Fruit fly (Drosophila melanogaster) whole organism, wandering third instar larva: ENCODE results near the gene Evi5.

Experiments
- Abd-B ChIP-seq: fragments of >200 bp; optimal IDR thresholded peaks from 2 replicates; lab custom pipeline; 2017; ENCODE audit warnings: missing biosample characterization, missing genetic modification characterization
- CG32264 ChIP-seq: fragments of 200-800 bp; sonication (Bioruptor generic); optimal IDR thresholded peaks from 2 replicates; lab custom pipeline; 2016; ENCODE audit warnings: missing biosample characterization, missing genetic modification characterization
- CrebA ChIP-seq: fragments of 200-800 bp; sonication (Bioruptor generic); optimal IDR thresholded peaks from 2 replicates; lab custom pipeline; 2016; ENCODE audit warnings: missing biosample characterization, mild to moderate bottlenecking, missing genetic modification characterization, borderline replicate concordance
- Dfd ChIP-seq: fragments of >200 bp; optimal IDR thresholded peaks from 2 replicates; lab custom pipeline; 2017; ENCODE audit warnings: missing biosample characterization, missing genetic modification characterization
- Dif ChIP-seq: fragments of 200-275, 200-300 bp; sonication (Bioruptor generic); optimal IDR thresholded peaks from 2 replicates; lab custom pipeline; 2018; ENCODE audit warnings: missing biosample characterization, missing genetic modification characterization; ENCODE audit not compliant: partially characterized antibody
- GATAd ChIP-seq: sonication (Bioruptor generic); optimal IDR thresholded peaks from 2 replicates; lab custom pipeline; 2016; ENCODE audit warnings: missing biosample characterization, missing genetic modification characterization
- HLH106 ChIP-seq: fragments of 200-800 bp; optimal IDR thresholded peaks from 3 replicates; lab custom pipeline; 2019; ENCODE audit warnings: missing biosample characterization, mild to moderate bottlenecking, missing genetic modification characterization, moderate library complexity
- Hnf4 ChIP-seq: fragments of 200-800 bp; sonication (Bioruptor generic); optimal IDR thresholded peaks from 2 replicates; lab custom pipeline; 2016; ENCODE audit warnings: missing biosample characterization, mild to moderate bottlenecking, missing genetic modification characterization
- Hr83 ChIP-seq: fragments of 200-300 bp; sonication (Bioruptor generic); optimal IDR thresholded peaks from 2 replicates; lab custom pipeline; 2016; ENCODE audit warnings: missing biosample characterization, mild to moderate bottlenecking, missing genetic modification characterization, moderate library complexity; ENCODE audit not compliant: poor library complexity, severe bottlenecking
- Jra ChIP-seq: sonication (Bioruptor generic); optimal IDR thresholded peaks from 2 replicates; lab custom pipeline; 2016; ENCODE audit warnings: missing biosample characterization, missing genetic modification characterization
- Mio ChIP-seq: sonication (Bioruptor generic); optimal IDR thresholded peaks from 2 replicates; lab custom pipeline; 2016; ENCODE audit warnings: missing biosample characterization, missing genetic modification characterization
- Myc ChIP-seq: fragments of >200 bp; optimal IDR thresholded peaks from 2 replicates; lab custom pipeline; 2017
- OdsH ChIP-seq: fragments of 200-800 bp; sonication (Bioruptor generic); optimal IDR thresholded peaks from 2 replicates; lab custom pipeline; 2016; ENCODE audit warnings: missing biosample characterization, mild to moderate bottlenecking, missing genetic modification characterization
- Rel ChIP-seq, 2 experiments: fragments of 200-800 bp; sonication (Bioruptor generic) in 1 of 2; optimal IDR thresholded peaks; 2 replicates in 1 of 2; 3 replicates in 1 of 2; lab custom pipeline; 2016 to 2019; ENCODE audit warnings: mild to moderate bottlenecking in 2 of 2, missing biosample characterization in 2 of 2, missing genetic modification characterization in 2 of 2, moderate library complexity in 1 of 2
- Sp1 ChIP-seq: fragments of 200-800 bp; sonication (Bioruptor generic); optimal IDR thresholded peaks from 3 replicates; lab custom pipeline; 2019; ENCODE audit warnings: missing biosample characterization, mild to moderate bottlenecking, missing genetic modification characterization, moderate library complexity
- Vsx2 ChIP-seq: fragments of 200-300, 225-300 bp; sonication (Bioruptor generic); optimal IDR thresholded peaks from 2 replicates; lab custom pipeline; 2018; ENCODE audit warnings: missing biosample characterization, missing genetic modification characterization; ENCODE audit not compliant: partially characterized antibody
- br ChIP-seq: fragments of 200-800 bp; sonication (Bioruptor generic); optimal IDR thresholded peaks from 2 replicates; lab custom pipeline; 2016; ENCODE audit warnings: missing biosample characterization, missing genetic modification characterization
- dsf ChIP-seq: sonication (Bioruptor generic); optimal IDR thresholded peaks from 2 replicates; lab custom pipeline; 2016; ENCODE audit warnings: missing biosample characterization, missing genetic modification characterization, borderline replicate concordance
- ey ChIP-seq: fragments of 200-800 bp; sonication (Bioruptor generic); optimal IDR thresholded peaks from 2 replicates; lab custom pipeline; 2016; ENCODE audit warnings: missing biosample characterization, missing genetic modification characterization
- foxo ChIP-seq, 2 experiments: fragments of 200-800 bp; sonication (Bioruptor generic); optimal IDR thresholded peaks; 2 replicates in 1 of 2; 3 replicates in 1 of 2; lab custom pipeline; 2016 to 2017; ENCODE audit warnings: missing biosample characterization in 2 of 2, missing genetic modification characterization in 2 of 2
- fru ChIP-seq: fragments of 200-800 bp; sonication (Bioruptor generic); optimal IDR thresholded peaks from 3 replicates; lab custom pipeline; 2016; ENCODE audit warnings: missing biosample characterization, mild to moderate bottlenecking, missing genetic modification characterization
- h ChIP-seq: fragments of 200-800 bp; sonication (Bioruptor generic); optimal IDR thresholded peaks from 3 replicates; lab custom pipeline; 2016; ENCODE audit warnings: missing biosample characterization, mild to moderate bottlenecking, missing genetic modification characterization
- jim ChIP-seq: fragments of 175-275, 200-325 bp; sonication (Bioruptor generic); optimal IDR thresholded peaks from 2 replicates; lab custom pipeline; 2016; ENCODE audit warnings: missing biosample characterization, mild to moderate bottlenecking, missing genetic modification characterization
- lola ChIP-seq: fragments of >200 bp; optimal IDR thresholded peaks from 2 replicates; lab custom pipeline; 2017; ENCODE audit warnings: missing biosample characterization, missing genetic modification characterization
- rgr ChIP-seq: fragments of 200-800 bp; sonication (Bioruptor generic); optimal IDR thresholded peaks from 3 replicates; lab custom pipeline; 2016; ENCODE audit warnings: missing biosample characterization, mild to moderate bottlenecking, missing genetic modification characterization
- sv ChIP-seq: fragments of 200-800 bp; sonication (Bioruptor generic); optimal IDR thresholded peaks from 3 replicates; lab custom pipeline; 2016; ENCODE audit warnings: missing biosample characterization, missing genetic modification characterization
- tai ChIP-seq: sonication (Bioruptor generic); optimal IDR thresholded peaks from 2 replicates; lab custom pipeline; 2016; ENCODE audit warnings: missing biosample characterization, missing genetic modification characterization
- usp ChIP-seq: fragments of >200 bp; optimal IDR thresholded peaks from 2 replicates; lab custom pipeline; 2017; ENCODE audit warnings: missing biosample characterization, missing genetic modification characterization
- woc ChIP-seq: sonication (Bioruptor generic); optimal IDR thresholded peaks from 2 replicates; lab custom pipeline; 2016; ENCODE audit warnings: missing biosample characterization, mild to moderate bottlenecking, missing genetic modification characterization

The Evi5 gene

DNA sequence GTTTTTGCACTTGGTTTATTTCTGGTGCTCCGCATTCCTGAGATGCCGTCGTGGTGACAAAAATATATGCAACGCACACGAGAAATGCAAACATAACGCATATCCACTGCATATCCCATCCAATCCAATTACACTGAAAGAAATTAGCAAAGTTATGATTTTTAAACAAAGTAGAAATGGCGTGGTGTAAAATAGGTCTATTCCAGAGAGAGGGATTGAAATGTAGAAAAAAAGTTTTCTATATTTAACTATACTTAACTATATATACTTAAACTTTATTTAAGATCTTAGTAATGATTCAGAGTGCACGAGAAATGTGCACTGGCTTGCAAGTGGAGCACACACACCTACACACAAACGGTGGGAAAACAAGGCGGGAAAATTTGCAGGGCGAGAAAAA lies 38.0 kb upstream of the Evi5 start:
- TF ChIP-seq tai (GFP tag; lab: Kevin White, UChicago) (no peak), ey (GFP tag; lab: Kevin White, UChicago) (no peak), CrebA (GFP tag; lab: Kevin White, UChicago) (no peak), GATAd (GFP tag; lab: Kevin White, UChicago) (no peak), Dfd (GFP tag; lab: Kevin White, UChicago) (no peak), Abd-B (GFP tag; lab: Kevin White, UChicago) (no peak), CG32264 (GFP tag; lab: Kevin White, UChicago) (no peak), dsf (GFP tag; lab: Kevin White, UChicago) (no peak), Rel (GFP tag; optimal IDR thresholded peaks at IDR 0.05; lab: Kevin White, UChicago) (no peak), Rel (tag; optimal IDR thresholded peaks at IDR 0.05; lab: Kevin White, UChicago) (no peak), foxo (GFP tag; optimal IDR thresholded peaks at IDR 0.05; lab: Kevin White, UChicago) (no peak), br (GFP tag; lab: Kevin White, UChicago) (no peak), Hnf4 (GFP tag; lab: Kevin White, UChicago) (no peak), OdsH (GFP tag; lab: Kevin White, UChicago) (no peak), sv (GFP tag; lab: Kevin White, UChicago) (no peak), fru (GFP tag; lab: Kevin White, UChicago) (no peak), Vsx2 (no peak)
- TF ChIP-seq, all 38 proteins: peak for 0

dm6 chrX:11491473-11491872 lies 37.3 kb upstream of the Evi5 start, which contains the start of gene CG33235:
TSS of gene CG33235 (minus strand) at chrX:11491573.
- no peak for TF ChIP-seq HLH106 (tag; lab: Kevin White, UChicago)
- TF ChIP-seq usp (GFP tag; lab: Kevin White, UChicago) = no peak
- no peak for TF ChIP-seq rgr (GFP tag; lab: Kevin White, UChicago)
- TF ChIP-seq Myc (lab: Kevin White, UChicago) = no peak
- TF ChIP-seq Hr83 (GFP tag; lab: Kevin White, UChicago) = no peak
- no peak for TF ChIP-seq ey (GFP tag; lab: Kevin White, UChicago)
- no peak for TF ChIP-seq h (GFP tag; lab: Kevin White, UChicago)
- TF ChIP-seq fru (GFP tag; lab: Kevin White, UChicago) = no peak
- TF ChIP-seq Sp1 (GFP tag; lab: Kevin White, UChicago) = no peak
- TF ChIP-seq lola (GFP tag; lab: Kevin White, UChicago) = no peak
- TF ChIP-seq GATAd (GFP tag; lab: Kevin White, UChicago) = no peak

DNA sequence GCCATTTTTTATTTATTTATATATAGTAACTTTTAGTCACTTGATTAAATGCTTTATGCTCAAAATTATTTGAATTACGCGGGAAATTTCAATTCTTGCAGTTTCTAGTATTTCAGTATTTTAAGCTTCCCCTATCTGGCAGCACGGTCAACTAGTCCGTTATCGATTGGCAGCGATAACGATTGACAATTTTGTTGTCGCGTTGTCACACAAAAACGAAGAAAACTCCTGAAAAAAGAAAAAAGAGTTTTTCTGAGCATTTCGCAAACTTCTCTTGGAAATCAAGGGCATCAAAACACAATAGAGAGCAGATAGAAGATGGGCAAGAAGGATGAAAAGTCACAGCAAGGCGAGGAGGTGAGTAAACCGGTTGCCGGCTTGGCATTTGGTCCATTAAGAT lies 30.9 kb upstream of the Evi5 start, which contains the start of gene Spase25:
Gene Spase25, plus strand, starts transcription at position 176 of the 400 bp plus-strand sequence.
- peak; percentile 87 for TF ChIP-seq CrebA (GFP tag; lab: Kevin White, UChicago)
- TF ChIP-seq ey (GFP tag; lab: Kevin White, UChicago) = no peak
- TF ChIP-seq Rel (GFP tag; optimal IDR thresholded peaks at IDR 0.05; lab: Kevin White, UChicago) = no peak
- TF ChIP-seq Rel (tag; optimal IDR thresholded peaks at IDR 0.05; lab: Kevin White, UChicago) = peak; percentile 21

DNA sequence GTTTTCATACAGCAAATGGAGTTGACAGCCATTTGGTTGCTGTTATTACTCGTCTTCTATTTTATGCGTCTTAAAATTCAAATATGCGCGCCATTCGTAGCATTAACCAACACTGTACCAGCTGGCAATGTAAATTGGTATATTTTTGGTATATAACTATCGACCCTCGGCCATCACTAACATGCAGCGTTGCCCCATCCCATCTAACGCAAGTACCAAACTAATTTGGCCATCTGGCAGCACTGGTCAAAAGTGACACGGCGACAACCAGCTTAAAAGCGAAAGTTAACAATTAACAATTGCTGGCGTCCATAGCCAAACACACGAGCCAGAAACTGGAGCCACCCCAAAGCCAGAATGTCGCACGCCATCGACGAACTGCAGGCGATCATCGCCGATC lies 29.1 kb upstream of the Evi5 start, which contains the start of gene Uba5:
Gene Uba5, plus strand, starts transcription at position 222 of the 400 bp plus-strand sequence.
- TF ChIP-seq foxo (GFP tag; optimal IDR thresholded peaks at IDR 0.05; lab: Kevin White, UChicago) (peak in 1 of 2 experiments; percentile 28), usp (GFP tag; lab: Kevin White, UChicago) (no peak), CrebA (GFP tag; lab: Kevin White, UChicago) (peak; percentile 94), woc (no peak), GATAd (GFP tag; lab: Kevin White, UChicago) (no peak), OdsH (GFP tag; lab: Kevin White, UChicago) (no peak), jim (GFP tag; lab: Kevin White, UChicago) (no peak), Sp1 (GFP tag; lab: Kevin White, UChicago) (no peak), dsf (GFP tag; lab: Kevin White, UChicago) (no peak), sv (GFP tag; lab: Kevin White, UChicago) (no peak), h (GFP tag; lab: Kevin White, UChicago) (peak; percentile 5), tai (GFP tag; lab: Kevin White, UChicago) (no peak), Jra (GFP tag; lab: Kevin White, UChicago) (peak; percentile 18)

dm6 chrX:11476758-11477157 lies 22.6 kb upstream of the Evi5 start, which contains the start of gene Cyp4g15:
TSS of gene Cyp4g15 (plus strand) at chrX:11477058.
- TF ChIP-seq jim (GFP tag; lab: Kevin White, UChicago) = no peak
- no peak for TF ChIP-seq Mio (GFP tag; lab: Kevin White, UChicago)
- TF ChIP-seq tai (GFP tag; lab: Kevin White, UChicago) = no peak
- no peak for TF ChIP-seq Sp1 (GFP tag; lab: Kevin White, UChicago)
- no peak for TF ChIP-seq Jra (GFP tag; lab: Kevin White, UChicago)
- TF ChIP-seq dsf (GFP tag; lab: Kevin White, UChicago) = no peak
- TF ChIP-seq Dif = no peak
